Worm (Caenorhabditis elegans): ENCODE data around the gene F58A3.3.

The F58A3.3 gene

DNA sequence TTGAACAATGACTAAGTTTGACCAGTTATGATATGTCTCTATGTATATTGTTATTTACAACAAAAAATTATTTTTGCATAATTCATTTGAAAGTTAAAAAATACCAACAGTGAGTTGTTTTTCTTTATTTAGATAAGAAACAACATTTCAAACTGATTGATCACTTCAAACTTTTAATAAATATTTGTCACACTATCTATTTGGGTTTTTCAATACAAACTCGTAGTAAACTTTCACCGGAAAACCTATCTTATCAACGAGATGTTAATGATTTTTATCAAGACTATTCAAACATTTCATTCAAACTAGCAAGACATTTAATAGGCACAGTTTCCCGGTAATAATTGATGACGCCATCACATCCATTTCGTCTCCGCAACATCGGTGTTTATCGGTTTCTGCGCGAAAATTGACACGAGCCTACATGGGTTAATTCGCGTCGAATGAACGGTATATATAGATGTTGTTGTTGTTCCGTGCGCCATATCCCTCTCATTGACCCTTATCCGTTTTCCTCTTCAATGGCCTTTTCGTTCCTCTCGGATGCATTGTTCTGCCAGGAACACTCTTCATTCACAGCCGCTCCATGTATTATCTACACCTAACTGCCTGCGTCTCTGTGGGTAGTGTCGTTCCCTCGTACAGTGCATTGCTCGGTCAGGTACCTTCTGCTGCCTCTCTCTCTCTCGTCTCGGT lies 22.1 kb upstream of the F58A3.3 start:
- TF ChIP-seq ztf-11 (tag; optimal IDR thresholded peaks at IDR 0.05) (no peak), nhr-25 (tag; optimal IDR thresholded peaks at IDR 0.05) (no peak), fos-1 (tag; optimal IDR thresholded peaks at IDR 0.05) (peak; percentile 45), nhr-10 (tag; optimal IDR thresholded peaks at IDR 0.05) (no peak)

DNA sequence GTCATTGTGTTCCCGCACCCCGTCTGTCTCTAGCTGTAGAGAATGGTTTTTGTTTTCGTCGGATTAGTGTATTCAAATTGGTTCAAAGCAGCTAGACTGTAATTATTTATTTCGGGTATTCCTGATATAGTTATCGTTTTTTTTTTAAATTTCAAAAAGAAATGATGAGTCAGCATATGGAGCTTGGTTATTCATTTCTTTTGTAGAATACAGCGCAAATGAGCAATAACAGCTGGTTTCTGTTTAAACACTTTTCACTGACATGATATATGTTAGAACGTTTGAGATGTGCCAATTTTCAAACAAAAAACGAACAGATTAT lies 21.6 kb upstream of the F58A3.3 start:
- TF ChIP-seq nhr-21 (tag; optimal IDR thresholded peaks at IDR 0.05) (no peak), aly-2 (tag; optimal IDR thresholded peaks at IDR 0.05) (no peak), F13H6.1 (tag; optimal IDR thresholded peaks at IDR 0.05) (no peak), nhr-6 (tag; optimal IDR thresholded peaks at IDR 0.05) (no peak), nhr-237 (tag; optimal IDR thresholded peaks at IDR 0.05) (no peak), ztf-4 (tag; optimal IDR thresholded peaks at IDR 0.05) (no peak)

- TF ChIP-seq crh-2 (tag; optimal IDR thresholded peaks at IDR 0.05), result no peak
- no peak for TF ChIP-seq R02D3.7 (tag; optimal IDR thresholded peaks at IDR 0.05)
- TF ChIP-seq lin-11 (tag; optimal IDR thresholded peaks at IDR 0.05), result no peak
- TF ChIP-seq unc-55 (GFP tag; optimal IDR thresholded peaks at IDR 0.05), result no peak
Measured at ce11 chrX:10991352-10992172, 20.9 kb upstream of the F58A3.3 start.

DNA sequence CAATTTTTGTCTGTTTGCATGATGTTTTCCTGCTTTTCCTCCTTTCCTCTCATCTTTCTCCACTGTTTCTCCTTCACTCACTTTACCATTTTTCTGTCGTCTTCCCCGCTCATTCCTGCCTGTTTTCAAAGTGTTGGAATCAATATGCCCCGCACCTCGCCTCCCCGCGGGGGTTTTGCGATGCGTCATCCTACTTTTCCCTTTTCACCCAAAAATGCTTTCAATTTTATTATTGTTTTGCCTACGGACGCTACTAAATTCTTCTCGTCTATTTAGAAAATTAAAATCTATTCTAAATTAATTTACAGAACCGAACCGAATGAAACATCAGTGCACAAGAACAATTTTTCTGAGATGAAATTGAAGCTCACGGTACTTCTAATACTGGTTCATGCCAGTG lies 20.3 kb upstream of the F58A3.3 start, which contains the start of gene ver-3:
Gene ver-3 (plus strand): TSS at position 301 of the 400 bp plus-strand sequence.
- TF ChIP-seq Y55F3AM.14 (GFP tag; optimal IDR thresholded peaks at IDR 0.05) (no peak), nhr-11 (tag; optimal IDR thresholded peaks at IDR 0.05) (no peak), nhr-237 (tag; optimal IDR thresholded peaks at IDR 0.05) (no peak), nhr-25 (tag; optimal IDR thresholded peaks at IDR 0.05) (no peak), egl-27 (tag; optimal IDR thresholded peaks at IDR 0.05) (no peak), unc-55 (GFP tag; optimal IDR thresholded peaks at IDR 0.05) (no peak), alr-1 (tag; optimal IDR thresholded peaks at IDR 0.05) (no peak), mbf-1 (tag; optimal IDR thresholded peaks at IDR 0.05) (no peak), nhr-129 (tag; optimal IDR thresholded peaks at IDR 0.05) (no peak), elt-1 (tag; optimal IDR thresholded peaks at IDR 0.05) (no peak), zag-1 (tag; optimal IDR thresholded peaks at IDR 0.05) (no peak), ceh-16 (tag; optimal IDR thresholded peaks at IDR 0.05) (no peak), dmd-4 (tag; optimal IDR thresholded peaks at IDR 0.05) (no peak)

DNA sequence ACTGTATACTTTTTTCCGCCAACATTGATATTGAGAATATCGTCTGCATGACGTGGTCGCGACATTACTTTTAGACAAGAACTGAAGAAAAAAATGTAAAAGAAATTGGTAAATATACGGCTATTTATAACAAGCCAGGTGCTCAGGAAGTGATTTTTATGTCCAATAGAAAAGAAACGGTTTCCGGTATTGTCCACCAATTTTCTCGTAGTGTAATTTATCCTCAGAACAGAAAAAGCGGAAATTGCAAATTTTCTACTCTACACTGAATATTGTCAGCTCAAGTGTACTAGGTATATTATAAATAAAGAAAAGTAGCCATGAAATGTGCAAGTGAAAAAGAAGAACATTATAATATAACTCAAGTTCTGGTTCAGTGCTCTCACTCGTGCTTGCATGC lies 13.3 kb upstream of the F58A3.3 start, which contains the start of gene F59F3.6:
Gene F59F3.6 (minus strand): TSS at position 101 of the 400 bp plus-strand sequence.
- TF ChIP-seq lin-11 (tag; optimal IDR thresholded peaks at IDR 0.05), result no peak
- TF ChIP-seq mbf-1 (tag; optimal IDR thresholded peaks at IDR 0.05), result no peak
- TF ChIP-seq sem-4 (tag; optimal IDR thresholded peaks at IDR 0.05), result no peak
- no peak for TF ChIP-seq aly-2 (tag; optimal IDR thresholded peaks at IDR 0.05)
- no peak for TF ChIP-seq dmd-4 (tag; optimal IDR thresholded peaks at IDR 0.05)
- TF ChIP-seq zag-1 (tag; optimal IDR thresholded peaks at IDR 0.05), result no peak
- no peak for TF ChIP-seq alr-1 (tag; optimal IDR thresholded peaks at IDR 0.05)
- TF ChIP-seq R02D3.7 (tag; optimal IDR thresholded peaks at IDR 0.05), result no peak
- TF ChIP-seq elt-3 (tag; optimal IDR thresholded peaks at IDR 0.05), result no peak
- no peak for TF ChIP-seq unc-39 (tag; optimal IDR thresholded peaks at IDR 0.05)
- no peak for TF ChIP-seq nhr-6 (tag; optimal IDR thresholded peaks at IDR 0.05)
- no peak for TF ChIP-seq egl-27 (tag; optimal IDR thresholded peaks at IDR 0.05)
- TF ChIP-seq nhr-25 (tag; optimal IDR thresholded peaks at IDR 0.05), result no peak

ce11 chrX:11001750-11002149 lies 10.7 kb upstream of the F58A3.3 start, which contains the start of gene col-177:
Gene col-177, minus strand, starts transcription at chrX:11001850.
- no peak for TF ChIP-seq ama-1 (optimal IDR thresholded peaks at IDR 0.05)
- no peak for TF ChIP-seq unc-39 (tag; optimal IDR thresholded peaks at IDR 0.05)
- TF ChIP-seq fos-1 (tag; optimal IDR thresholded peaks at IDR 0.05), result no peak
- no peak for TF ChIP-seq mdl-1 (tag; optimal IDR thresholded peaks at IDR 0.05)
- no peak for TF ChIP-seq nhr-237 (tag; optimal IDR thresholded peaks at IDR 0.05)
- TF ChIP-seq ztf-4 (tag; optimal IDR thresholded peaks at IDR 0.05), result no peak
- no peak for TF ChIP-seq alr-1 (tag; optimal IDR thresholded peaks at IDR 0.05)
- TF ChIP-seq mbf-1 (tag; optimal IDR thresholded peaks at IDR 0.05), result no peak
- no peak for TF ChIP-seq skn-1 (tag; optimal IDR thresholded peaks at IDR 0.05)
- TF ChIP-seq aly-2 (tag; optimal IDR thresholded peaks at IDR 0.05), result no peak
- TF ChIP-seq peb-1 (tag; optimal IDR thresholded peaks at IDR 0.05), result no peak
- no peak for TF ChIP-seq zag-1 (tag; optimal IDR thresholded peaks at IDR 0.05)
- TF ChIP-seq R02D3.7 (tag; optimal IDR thresholded peaks at IDR 0.05), result no peak
- TF ChIP-seq blmp-1 (tag; optimal IDR thresholded peaks at IDR 0.05; ENCODE audit: insufficient read depth), result no peak
- no peak for TF ChIP-seq ZK546.5 (tag; optimal IDR thresholded peaks at IDR 0.05)
- no peak for TF ChIP-seq unc-62 (GFP tag; optimal IDR thresholded peaks at IDR 0.05)
- TF ChIP-seq elt-1 (tag; optimal IDR thresholded peaks at IDR 0.05), result no peak
- no peak for TF ChIP-seq ztf-1 (GFP tag; conservative IDR thresholded peaks at IDR 0.05)
- TF ChIP-seq unc-55 (GFP tag; optimal IDR thresholded peaks at IDR 0.05), result no peak
